Worm (Caenorhabditis elegans): ENCODE results near the gene ints-7.

ints-7 gene

DNA sequence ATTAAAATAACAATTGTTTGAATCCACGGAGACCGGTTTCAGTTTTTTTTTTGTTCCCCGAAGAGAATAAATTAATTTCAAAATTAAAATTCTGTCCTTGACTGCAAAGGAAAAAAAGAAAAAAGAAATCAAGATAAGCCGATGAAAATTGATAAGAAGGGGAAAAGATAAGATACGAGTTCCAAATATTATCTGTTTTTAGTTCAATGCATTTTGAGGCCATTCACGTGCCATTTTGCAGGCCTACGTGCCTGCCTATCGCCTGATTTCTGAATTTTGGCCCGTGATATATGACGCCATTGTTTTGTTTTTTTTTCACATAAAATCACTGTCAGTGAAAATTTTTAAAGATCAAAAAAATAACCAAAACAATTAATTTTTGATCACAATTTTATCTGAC lies 28.8 kb downstream of the ints-7 start:
- TF ChIP-seq hmbx-1 (tag; optimal IDR thresholded peaks at IDR 0.05) (no peak), ceh-13 (GFP tag; optimal IDR thresholded peaks at IDR 0.05) (no peak), ets-7 (tag; optimal IDR thresholded peaks at IDR 0.05) (no peak), tbx-11 (GFP tag; IDR thresholded peaks at IDR 0.05) (no peak), tra-4 (tag; optimal IDR thresholded peaks at IDR 0.05) (no peak), B0310.2 (tag; optimal IDR thresholded peaks at IDR 0.05) (no peak), hmg-4 (GFP tag; optimal IDR thresholded peaks at IDR 0.05) (no peak), ama-1 (optimal IDR thresholded peaks at IDR 0.05) (no peak)

DNA sequence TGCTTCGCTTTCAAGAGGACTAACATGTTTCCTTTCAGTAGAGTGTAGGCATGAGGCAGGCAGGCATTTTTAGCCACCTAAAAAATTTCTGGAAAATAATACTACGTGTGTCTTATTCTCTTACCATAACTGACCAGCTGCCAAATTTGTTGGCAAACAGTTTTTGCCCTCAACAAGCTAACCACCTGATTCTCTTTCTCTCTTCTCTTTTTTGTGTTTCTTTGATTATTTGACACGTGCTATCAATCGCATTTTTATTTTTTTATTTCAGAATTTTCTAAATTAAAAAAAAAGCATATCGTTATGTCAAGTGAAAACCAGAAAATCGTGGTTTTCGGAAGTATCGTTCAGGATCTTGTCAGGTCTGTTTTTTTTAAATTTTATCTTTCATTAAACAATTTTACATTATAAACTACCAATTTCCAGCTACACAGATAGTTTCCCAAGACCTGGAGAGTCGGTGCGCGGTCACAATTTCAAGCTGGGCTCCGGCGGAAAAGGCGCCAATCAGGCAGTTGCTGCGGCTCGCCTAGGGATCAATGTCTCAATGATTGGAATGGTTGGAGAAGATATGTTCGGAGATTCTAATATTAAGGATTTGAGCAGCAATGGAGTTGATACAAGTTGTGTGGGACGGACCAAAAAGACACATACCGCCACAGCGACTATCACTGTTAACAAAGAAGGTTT lies 29.5 kb downstream of the ints-7 start, which contains the start of gene F07A11.5:
Gene F07A11.5 (plus strand): TSS at position 267 of the 690 bp plus-strand sequence.
- TF ChIP-seq ceh-36 (tag; optimal IDR thresholded peaks at IDR 0.05) (no peak), pes-1 (GFP tag; IDR thresholded peaks at IDR 0.05) (no peak), hmbx-1 (tag; optimal IDR thresholded peaks at IDR 0.05) (no peak), ets-7 (tag; optimal IDR thresholded peaks at IDR 0.05) (no peak), tra-4 (tag; optimal IDR thresholded peaks at IDR 0.05) (no peak), aly-1 (tag; optimal IDR thresholded peaks at IDR 0.05) (no peak)

DNA sequence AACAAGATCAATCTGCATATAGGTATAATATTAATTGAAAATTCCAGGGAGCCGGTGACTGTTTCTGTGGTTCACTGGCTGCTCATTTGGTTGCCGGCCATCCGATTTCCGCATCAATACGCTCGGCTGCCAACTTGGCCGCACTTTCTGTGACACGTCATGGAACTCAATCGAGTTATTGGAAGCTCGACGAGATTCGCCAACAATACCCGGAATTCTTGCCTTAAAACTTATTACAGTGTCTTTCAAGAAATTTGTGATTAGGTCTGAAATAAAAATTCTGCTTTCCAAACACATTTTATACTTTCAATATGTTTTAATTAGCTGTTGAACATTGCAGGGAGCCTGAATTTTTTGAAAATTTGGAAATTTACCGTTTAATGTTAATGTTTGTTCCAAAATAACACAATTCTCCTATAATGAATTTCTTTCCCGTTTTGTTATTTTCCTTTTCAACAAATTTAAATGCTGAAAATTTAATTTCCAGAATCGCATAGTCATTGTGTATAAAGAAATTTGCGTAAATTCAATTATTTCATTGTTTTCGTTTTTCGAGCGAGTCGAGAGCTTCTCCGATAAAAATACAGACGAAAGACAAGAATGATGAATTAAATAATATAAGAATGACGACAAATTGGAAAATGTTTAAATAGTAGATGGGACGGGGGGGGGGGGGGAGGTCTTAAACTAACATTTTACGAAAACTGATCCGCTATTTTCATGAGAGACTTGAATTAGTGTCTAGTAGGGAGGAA lies 31.6 kb downstream of the ints-7 start:
- TF ChIP-seq hmg-4 (GFP tag; optimal IDR thresholded peaks at IDR 0.05): no peak
- peak; percentile 9 for TF ChIP-seq ceh-36 (tag; optimal IDR thresholded peaks at IDR 0.05)
- no peak for TF ChIP-seq tra-4 (tag; optimal IDR thresholded peaks at IDR 0.05)

DNA sequence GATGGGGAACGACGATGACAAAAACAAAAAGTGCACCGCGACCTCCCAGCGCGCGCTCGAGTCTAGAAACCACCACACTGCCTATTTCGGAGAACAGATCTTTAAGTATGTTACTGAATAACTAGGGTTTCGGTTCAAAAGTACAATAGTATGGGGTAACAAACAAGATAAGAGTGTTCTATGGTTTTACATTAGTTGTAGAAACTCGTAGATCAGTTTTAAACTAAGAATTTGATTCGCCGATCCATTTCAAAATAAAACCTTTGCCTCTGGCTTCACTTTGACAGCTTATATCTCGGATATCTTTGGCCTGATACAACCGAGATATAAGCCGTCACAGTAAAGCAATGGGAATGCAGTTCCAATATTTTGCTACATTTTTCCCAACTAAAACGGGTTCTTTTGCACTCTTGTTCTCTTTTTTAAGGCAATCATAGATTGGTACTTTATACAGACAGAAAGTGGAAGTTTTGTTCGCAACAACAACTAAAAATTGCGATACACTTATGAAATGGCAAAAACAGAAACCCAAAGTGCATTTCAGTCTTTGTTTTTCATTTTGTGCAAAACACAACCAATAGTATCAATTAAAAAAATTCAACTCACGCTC lies 33.8 kb downstream of the ints-7 start:
- TF ChIP-seq pes-1 (GFP tag; IDR thresholded peaks at IDR 0.05) (no peak), B0310.2 (tag; optimal IDR thresholded peaks at IDR 0.05) (no peak), tra-4 (tag; optimal IDR thresholded peaks at IDR 0.05) (no peak), hmg-4 (GFP tag; optimal IDR thresholded peaks at IDR 0.05) (no peak), tbx-37 (GFP tag; conservative IDR thresholded peaks at IDR 0.05) (no peak), tbx-11 (GFP tag; IDR thresholded peaks at IDR 0.05) (no peak), ama-1 (optimal IDR thresholded peaks at IDR 0.05) (no peak), aly-1 (tag; optimal IDR thresholded peaks at IDR 0.05) (no peak), F13C5.2 (tag; optimal IDR thresholded peaks at IDR 0.05) (no peak), flt-1 (GFP tag; IDR thresholded peaks at IDR 0.05) (no peak), ceh-13 (GFP tag; optimal IDR thresholded peaks at IDR 0.05) (no peak), ceh-36 (tag; optimal IDR thresholded peaks at IDR 0.05) (no peak), scrt-1 (GFP tag; IDR thresholded peaks at IDR 0.05) (no peak), sea-1 (GFP tag; conservative IDR thresholded peaks at IDR 0.05) (no peak), hmbx-1 (tag; optimal IDR thresholded peaks at IDR 0.05) (no peak), hnd-1 (tag; optimal IDR thresholded peaks at IDR 0.05) (no peak), ets-7 (tag; optimal IDR thresholded peaks at IDR 0.05) (no peak)

DNA sequence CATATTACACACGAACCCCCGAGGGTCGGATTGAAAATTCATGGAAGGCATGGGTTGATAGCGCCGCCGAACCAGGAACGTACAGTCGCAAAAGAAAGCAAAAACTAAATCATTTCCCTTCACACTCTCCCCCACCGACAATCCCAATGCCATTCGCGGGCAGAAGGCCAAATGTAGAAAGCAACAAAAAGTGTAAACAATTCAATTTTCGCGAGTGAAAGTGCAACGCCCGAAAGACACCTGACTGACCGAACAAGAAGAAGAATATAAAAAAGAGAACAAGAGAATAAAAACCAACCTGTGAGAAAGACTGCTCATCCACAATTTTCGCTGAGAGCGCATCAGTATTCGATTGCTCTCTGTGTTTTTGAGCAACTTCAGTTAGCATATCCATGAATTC lies 35.1 kb downstream of the ints-7 start:
- no peak for TF ChIP-seq hmg-4 (GFP tag; optimal IDR thresholded peaks at IDR 0.05)
- no peak for TF ChIP-seq aly-1 (tag; optimal IDR thresholded peaks at IDR 0.05)
- TF ChIP-seq ceh-13 (GFP tag; optimal IDR thresholded peaks at IDR 0.05): no peak
- no peak for TF ChIP-seq tra-4 (tag; optimal IDR thresholded peaks at IDR 0.05)
- no peak for TF ChIP-seq hnd-1 (tag; optimal IDR thresholded peaks at IDR 0.05)
- TF ChIP-seq tbx-37 (GFP tag; conservative IDR thresholded peaks at IDR 0.05): no peak
- no peak for TF ChIP-seq flt-1 (GFP tag; IDR thresholded peaks at IDR 0.05)
- TF ChIP-seq B0310.2 (tag; optimal IDR thresholded peaks at IDR 0.05): no peak
- TF ChIP-seq ceh-36 (tag; optimal IDR thresholded peaks at IDR 0.05): no peak
- TF ChIP-seq ets-7 (tag; optimal IDR thresholded peaks at IDR 0.05): no peak
- no peak for TF ChIP-seq sea-1 (GFP tag; conservative IDR thresholded peaks at IDR 0.05)
- TF ChIP-seq scrt-1 (GFP tag; IDR thresholded peaks at IDR 0.05): no peak

DNA sequence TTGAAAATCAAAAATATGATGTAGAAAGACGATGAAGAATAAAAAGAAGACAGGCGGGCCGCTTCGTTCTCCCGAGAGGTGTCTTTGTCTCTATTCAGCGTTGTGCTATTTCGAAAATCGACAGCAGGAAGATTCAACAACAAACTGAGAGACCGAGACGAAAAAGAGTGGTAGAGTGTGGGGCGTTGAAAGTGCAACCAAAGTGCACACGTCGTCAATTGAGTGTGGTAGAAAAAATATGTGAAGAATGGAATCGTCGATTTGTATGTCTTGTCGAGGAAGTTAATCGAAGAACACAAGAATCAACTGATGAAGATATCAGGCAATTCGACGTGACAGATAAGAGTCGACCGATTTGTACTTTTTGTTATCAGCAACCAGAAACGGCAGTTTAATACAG lies 36.5 kb downstream of the ints-7 start:
- peak; percentile 3; the same call in 1 of the 2 replicates for TF ChIP-seq pes-1 (GFP tag; IDR thresholded peaks at IDR 0.05)
- TF ChIP-seq hmg-4 (GFP tag; optimal IDR thresholded peaks at IDR 0.05): no peak

DNA sequence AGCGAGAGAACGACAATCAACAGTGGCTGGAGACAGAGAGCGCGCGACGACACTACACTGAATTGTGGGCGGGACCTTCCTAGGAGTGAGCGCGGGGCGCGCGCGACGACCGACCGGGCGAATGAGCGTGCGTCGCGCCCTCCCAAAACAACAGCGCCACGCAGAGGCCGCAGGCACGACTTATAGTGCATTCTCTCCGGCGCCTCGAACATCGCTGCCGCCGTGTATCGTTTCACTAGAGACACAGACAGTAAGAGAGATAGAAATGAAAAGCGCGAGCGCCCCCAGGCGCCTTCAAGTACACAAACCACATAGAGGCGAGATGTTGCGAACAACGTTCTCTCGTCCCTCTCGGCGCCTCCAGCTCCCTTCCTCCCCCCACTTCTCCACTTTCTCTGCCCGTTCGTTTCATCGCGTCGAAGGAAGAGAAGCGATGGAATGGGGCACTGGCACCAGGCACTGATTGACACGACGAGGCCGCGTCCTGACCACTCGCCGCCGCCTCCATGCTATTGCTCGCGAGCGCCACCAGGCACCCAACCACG lies 37.3 kb downstream of the ints-7 start:
- TF ChIP-seq tbx-11 (GFP tag; IDR thresholded peaks at IDR 0.05): no peak
- TF ChIP-seq pes-1 (GFP tag; IDR thresholded peaks at IDR 0.05): peak; percentile 9; the same call in 1 of the 2 replicates
- TF ChIP-seq B0310.2 (tag; optimal IDR thresholded peaks at IDR 0.05): peak; percentile 70

DNA sequence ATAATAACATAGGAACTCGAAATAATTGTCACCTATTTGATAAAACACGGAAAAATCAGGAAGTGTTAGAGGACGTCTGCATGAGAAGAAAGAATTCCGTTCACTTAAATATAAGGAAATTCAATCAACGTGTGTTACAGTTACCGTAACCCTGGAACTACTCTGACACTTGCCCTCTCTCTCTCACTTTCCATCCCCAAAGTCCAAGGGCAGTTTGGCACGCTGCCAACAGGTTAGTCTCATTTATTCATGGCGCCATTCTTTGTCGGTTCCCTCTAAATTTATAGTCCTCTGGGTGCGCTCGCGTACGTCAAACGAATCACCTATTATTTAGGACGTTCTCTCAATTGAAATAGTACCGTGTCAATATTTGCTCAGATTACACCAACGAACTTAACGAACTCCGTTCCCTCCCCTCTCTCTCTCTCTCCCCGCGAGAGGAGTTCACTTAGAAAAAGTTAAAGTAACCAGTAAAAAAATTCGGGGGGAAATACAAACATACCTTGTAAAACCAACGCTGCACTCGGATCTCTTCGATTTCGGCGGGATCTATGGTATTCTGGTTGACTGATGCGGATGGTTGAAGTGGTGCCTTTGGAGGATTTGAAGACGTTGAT lies 38.1 kb downstream of the ints-7 start:
- TF ChIP-seq aly-1 (tag; optimal IDR thresholded peaks at IDR 0.05) (no peak), tbx-37 (GFP tag; conservative IDR thresholded peaks at IDR 0.05) (no peak), ceh-13 (GFP tag; optimal IDR thresholded peaks at IDR 0.05) (no peak), ama-1 (optimal IDR thresholded peaks at IDR 0.05) (no peak), ets-7 (tag; optimal IDR thresholded peaks at IDR 0.05) (no peak), pes-1 (GFP tag; IDR thresholded peaks at IDR 0.05) (no peak), B0310.2 (tag; optimal IDR thresholded peaks at IDR 0.05) (no peak), sea-1 (GFP tag; conservative IDR thresholded peaks at IDR 0.05) (no peak)

Data from whole organism, early embryonic.